Worm (Caenorhabditis elegans) whole organism, midembryonic: ENCODE data around the gene spl-2.

ENCODE experiments used
- med-1 ChIP-seq: sonication (generic microtip); optimal IDR thresholded peaks from 2 replicates; lab custom pipeline; 2017; ENCODE audit warnings: missing genetic modification characterization, mild to moderate bottlenecking, missing compliant biosample characterization, antibody characterized with exemption, missing genetic modification reagents; ENCODE audit not compliant: insufficient read depth
- ref-1 ChIP-seq: fragments of 200-800 bp; sonication (Bioruptor generic); conservative IDR thresholded peaks from 2 replicates; pipeline ENCODE4 v1.3.6; 2022; ENCODE audit warnings: missing genetic modification reagents, missing genetic modification characterization, missing compliant biosample characterization
- ztf-29 ChIP-seq: fragments of 200-800 bp; sonication (Bioruptor generic); IDR thresholded peaks from 2 replicates; pipeline ENCODE4 v1.3.6; 2022; ENCODE audit warnings: missing genetic modification reagents, missing genetic modification characterization, missing compliant biosample characterization

- TF ChIP-seq ztf-29 (GFP tag; lab: Robert Waterston, UW) (no peak), ref-1 (GFP tag; lab: Robert Waterston, UW) (no peak), med-1 (GFP tag; lab: Kevin White, UChicago) (no peak)
Measured at ce11 chrV:9165073-9165699, 18.5 kb upstream of the spl-2 start, which contains the start of gene col-10.
